Worm (Caenorhabditis elegans): Measurements from ENCODE around the gene Y48A6B.7.
A peak's percentile ranks its signal among the peaks of the same experiment; 100 is the strongest.

The Y48A6B.7 gene

ce11 chrIII:11022278-11022677 is 4.1 kb downstream of the Y48A6B.7 start:
- no peak for TF ChIP-seq tbx-37 (GFP tag; conservative IDR thresholded peaks at IDR 0.05)
- TF ChIP-seq aly-1 (tag; optimal IDR thresholded peaks at IDR 0.05): no peak
- no peak for TF ChIP-seq hmg-4 (GFP tag; optimal IDR thresholded peaks at IDR 0.05)
- no peak for TF ChIP-seq F13C5.2 (tag; optimal IDR thresholded peaks at IDR 0.05)
- no peak for TF ChIP-seq pes-1 (GFP tag; IDR thresholded peaks at IDR 0.05)
- no peak for TF ChIP-seq ama-1 (optimal IDR thresholded peaks at IDR 0.05)
- TF ChIP-seq flt-1 (GFP tag; IDR thresholded peaks at IDR 0.05): no peak
- no peak for TF ChIP-seq scrt-1 (GFP tag; IDR thresholded peaks at IDR 0.05)
- TF ChIP-seq tra-4 (tag; optimal IDR thresholded peaks at IDR 0.05): no peak
- no peak for TF ChIP-seq ets-7 (tag; optimal IDR thresholded peaks at IDR 0.05)
- no peak for TF ChIP-seq hmbx-1 (tag; optimal IDR thresholded peaks at IDR 0.05)
- TF ChIP-seq B0310.2 (tag; optimal IDR thresholded peaks at IDR 0.05): no peak
- no peak for TF ChIP-seq hnd-1 (tag; optimal IDR thresholded peaks at IDR 0.05)
- no peak for TF ChIP-seq ceh-13 (GFP tag; optimal IDR thresholded peaks at IDR 0.05)
- no peak for TF ChIP-seq ceh-36 (tag; optimal IDR thresholded peaks at IDR 0.05)
- TF ChIP-seq sea-1 (GFP tag; conservative IDR thresholded peaks at IDR 0.05): no peak
- TF ChIP-seq tbx-11 (GFP tag; IDR thresholded peaks at IDR 0.05): no peak

ce11 chrIII:11012264-11012663 is 14.1 kb downstream of the Y48A6B.7 start, which contains the start of gene kvs-4:
TSS of gene kvs-4 (plus strand) at chrIII:11012564.
- no peak for TF ChIP-seq ama-1 (optimal IDR thresholded peaks at IDR 0.05)
- no peak for TF ChIP-seq tra-4 (tag; optimal IDR thresholded peaks at IDR 0.05)
- no peak for TF ChIP-seq flt-1 (GFP tag; IDR thresholded peaks at IDR 0.05)
- TF ChIP-seq hnd-1 (tag; optimal IDR thresholded peaks at IDR 0.05): no peak
- TF ChIP-seq pes-1 (GFP tag; IDR thresholded peaks at IDR 0.05): no peak
- no peak for TF ChIP-seq tbx-11 (GFP tag; IDR thresholded peaks at IDR 0.05)
- TF ChIP-seq sea-1 (GFP tag; conservative IDR thresholded peaks at IDR 0.05): no peak
- TF ChIP-seq hmg-4 (GFP tag; optimal IDR thresholded peaks at IDR 0.05): no peak
- no peak for TF ChIP-seq scrt-1 (GFP tag; IDR thresholded peaks at IDR 0.05)
- no peak for TF ChIP-seq ets-7 (tag; optimal IDR thresholded peaks at IDR 0.05)
- no peak for TF ChIP-seq tbx-37 (GFP tag; conservative IDR thresholded peaks at IDR 0.05)
- TF ChIP-seq hmbx-1 (tag; optimal IDR thresholded peaks at IDR 0.05): no peak
- TF ChIP-seq F13C5.2 (tag; optimal IDR thresholded peaks at IDR 0.05): no peak
- TF ChIP-seq ceh-36 (tag; optimal IDR thresholded peaks at IDR 0.05): no peak
- no peak for TF ChIP-seq B0310.2 (tag; optimal IDR thresholded peaks at IDR 0.05)
- TF ChIP-seq ceh-13 (GFP tag; optimal IDR thresholded peaks at IDR 0.05): no peak
- no peak for TF ChIP-seq aly-1 (tag; optimal IDR thresholded peaks at IDR 0.05)

- TF ChIP-seq F13C5.2 (tag; optimal IDR thresholded peaks at IDR 0.05) (no peak), ceh-13 (GFP tag; optimal IDR thresholded peaks at IDR 0.05) (no peak), scrt-1 (GFP tag; IDR thresholded peaks at IDR 0.05) (no peak)
These were observed 15.8 kb downstream of the Y48A6B.7 start for ce11 chrIII:11010597-11010996.

ce11 chrIII:11008869-11009268 is 17.5 kb downstream of the Y48A6B.7 start, which contains the start of gene exos-1:
TSS of gene exos-1 (plus strand) at chrIII:11009043.
- TF ChIP-seq hmbx-1 (tag; optimal IDR thresholded peaks at IDR 0.05) (no peak), ceh-36 (tag; optimal IDR thresholded peaks at IDR 0.05) (peak; percentile 30)

DNA sequence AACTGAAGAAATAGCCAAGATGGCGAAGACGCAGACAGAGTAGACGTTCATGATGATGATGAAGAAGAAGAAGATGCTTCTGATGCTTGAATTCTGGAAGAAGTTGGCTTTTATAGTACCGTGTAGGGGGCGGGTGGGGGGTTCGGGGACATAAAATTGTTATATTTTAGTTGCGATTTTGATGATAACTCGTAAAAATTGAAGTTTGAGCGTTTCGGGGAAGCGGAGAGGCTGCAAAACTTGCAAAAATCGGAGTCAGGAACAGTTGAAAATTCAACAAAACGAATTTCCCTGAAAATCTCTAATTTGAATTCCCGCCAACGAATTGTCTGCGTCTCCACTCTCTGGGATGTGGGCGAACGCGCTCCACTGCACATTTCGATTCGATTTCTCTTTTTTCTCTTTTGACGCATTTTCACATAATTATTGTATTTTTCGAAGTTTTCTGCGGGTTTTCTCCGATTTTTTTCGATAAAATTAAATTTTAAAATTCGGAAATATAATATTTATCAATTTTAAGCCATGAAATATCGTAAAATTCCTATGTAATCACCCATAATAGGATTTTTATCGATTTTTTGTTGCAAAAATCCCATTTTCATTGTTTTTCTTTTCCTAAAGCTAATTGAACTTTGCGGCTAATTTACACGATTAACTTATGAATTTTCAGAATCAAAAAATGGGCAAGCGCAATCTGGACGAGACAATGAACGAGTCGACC is 18.7 kb downstream of the Y48A6B.7 start, which contains the start of the genes fipr-17 and Y48A6B.3:
Gene fipr-17 (minus strand): TSS at position 51 of the 721 bp plus-strand sequence.
Gene Y48A6B.3 (plus strand): TSS at position 671 of the 721 bp plus-strand sequence.
- TF ChIP-seq flt-1 (GFP tag; IDR thresholded peaks at IDR 0.05) (no peak), F13C5.2 (tag; optimal IDR thresholded peaks at IDR 0.05) (peak; percentile 83), tra-4 (tag; optimal IDR thresholded peaks at IDR 0.05) (peak; percentile 25), hmg-4 (GFP tag; optimal IDR thresholded peaks at IDR 0.05) (no peak), tbx-11 (GFP tag; IDR thresholded peaks at IDR 0.05) (no peak), ceh-36 (tag; optimal IDR thresholded peaks at IDR 0.05) (no peak), hmbx-1 (tag; optimal IDR thresholded peaks at IDR 0.05) (no peak), ceh-13 (GFP tag; optimal IDR thresholded peaks at IDR 0.05) (no peak), tbx-37 (GFP tag; conservative IDR thresholded peaks at IDR 0.05) (no peak)

ce11 chrIII:11002808-11003207 is 23.6 kb downstream of the Y48A6B.7 start:
- TF ChIP-seq aly-1 (tag; optimal IDR thresholded peaks at IDR 0.05) (no peak), sea-1 (GFP tag; conservative IDR thresholded peaks at IDR 0.05) (no peak), ceh-13 (GFP tag; optimal IDR thresholded peaks at IDR 0.05) (no peak)

DNA sequence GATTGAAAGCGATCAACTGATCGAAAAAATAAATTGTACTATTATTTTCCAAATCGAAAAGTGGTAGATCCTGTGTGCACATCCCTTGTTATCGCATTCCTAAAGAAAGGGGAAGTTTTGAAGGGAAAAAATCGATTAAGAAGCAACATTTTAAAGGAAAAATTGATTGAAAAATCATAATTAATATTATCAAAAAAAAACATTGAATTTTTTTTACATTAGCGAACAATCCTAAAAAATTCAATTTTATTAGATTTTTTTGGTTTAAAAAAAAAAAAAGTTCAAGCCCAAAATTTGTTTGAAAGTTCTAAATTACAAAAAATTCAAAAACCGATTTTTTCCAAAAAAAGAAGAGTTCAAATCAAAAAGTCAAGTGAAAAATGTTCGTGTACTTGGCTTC is 31.2 kb downstream of the Y48A6B.7 start, which contains the start of gene dmsr-5:
Gene dmsr-5 (minus strand): TSS at position 101 of the 400 bp plus-strand sequence.
- TF ChIP-seq tbx-37 (GFP tag; conservative IDR thresholded peaks at IDR 0.05) (no peak), flt-1 (GFP tag; IDR thresholded peaks at IDR 0.05) (no peak), scrt-1 (GFP tag; IDR thresholded peaks at IDR 0.05) (no peak), pes-1 (GFP tag; IDR thresholded peaks at IDR 0.05) (no peak), ceh-36 (tag; optimal IDR thresholded peaks at IDR 0.05) (no peak), F13C5.2 (tag; optimal IDR thresholded peaks at IDR 0.05) (no peak), ets-7 (tag; optimal IDR thresholded peaks at IDR 0.05) (no peak), tbx-11 (GFP tag; IDR thresholded peaks at IDR 0.05) (no peak), hnd-1 (tag; optimal IDR thresholded peaks at IDR 0.05) (no peak), sea-1 (GFP tag; conservative IDR thresholded peaks at IDR 0.05) (no peak), hmg-4 (GFP tag; optimal IDR thresholded peaks at IDR 0.05) (no peak), ama-1 (optimal IDR thresholded peaks at IDR 0.05) (no peak), ceh-13 (GFP tag; optimal IDR thresholded peaks at IDR 0.05) (no peak), aly-1 (tag; optimal IDR thresholded peaks at IDR 0.05) (no peak), B0310.2 (tag; optimal IDR thresholded peaks at IDR 0.05) (no peak), tra-4 (tag; optimal IDR thresholded peaks at IDR 0.05) (no peak)

DNA sequence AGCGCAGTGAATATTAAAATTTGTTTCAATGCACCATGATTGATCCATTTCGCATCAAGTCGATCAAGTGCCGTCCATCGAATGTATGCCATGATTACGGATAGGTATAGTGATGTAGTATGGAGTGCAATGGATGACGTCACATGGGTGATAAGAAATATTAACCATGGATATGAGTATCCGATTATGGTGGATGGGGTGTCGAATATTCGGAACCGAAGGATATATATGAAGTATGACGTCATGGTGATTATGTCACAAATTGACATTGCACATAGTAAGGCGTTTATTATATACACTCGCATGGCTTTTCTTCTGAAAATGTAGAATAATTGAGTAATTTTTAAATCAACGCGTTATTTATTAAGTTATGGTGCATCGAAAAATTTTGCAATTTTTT is 32.3 kb downstream of the Y48A6B.7 start:
- TF ChIP-seq B0310.2 (tag; optimal IDR thresholded peaks at IDR 0.05) (no peak), hmg-4 (GFP tag; optimal IDR thresholded peaks at IDR 0.05) (no peak), tra-4 (tag; optimal IDR thresholded peaks at IDR 0.05) (no peak), F13C5.2 (tag; optimal IDR thresholded peaks at IDR 0.05) (no peak), sea-1 (GFP tag; conservative IDR thresholded peaks at IDR 0.05) (no peak), hmbx-1 (tag; optimal IDR thresholded peaks at IDR 0.05) (no peak), scrt-1 (GFP tag; IDR thresholded peaks at IDR 0.05) (no peak), aly-1 (tag; optimal IDR thresholded peaks at IDR 0.05) (no peak), flt-1 (GFP tag; IDR thresholded peaks at IDR 0.05) (no peak), hnd-1 (tag; optimal IDR thresholded peaks at IDR 0.05) (no peak), tbx-37 (GFP tag; conservative IDR thresholded peaks at IDR 0.05) (no peak), pes-1 (GFP tag; IDR thresholded peaks at IDR 0.05) (no peak), ama-1 (optimal IDR thresholded peaks at IDR 0.05) (no peak), ceh-36 (tag; optimal IDR thresholded peaks at IDR 0.05) (no peak), tbx-11 (GFP tag; IDR thresholded peaks at IDR 0.05) (no peak), ets-7 (tag; optimal IDR thresholded peaks at IDR 0.05) (no peak), ceh-13 (GFP tag; optimal IDR thresholded peaks at IDR 0.05) (no peak)
